Worm (Caenorhabditis elegans) whole organism, L4 larva: ENCODE data around the gene F45D3.1.

Source experiments
- F10B5.3 ChIP-seq: sonication (generic microtip); optimal IDR thresholded peaks from 2 replicates; lab custom pipeline; 2016; ENCODE audit warnings: mild to moderate bottlenecking, missing genetic modification characterization, missing compliant biosample characterization
- F49E8.2 ChIP-seq: sonication (generic microtip); optimal IDR thresholded peaks from 2 replicates; lab custom pipeline; 2016; ENCODE audit warnings: missing compliant biosample characterization, mild to moderate bottlenecking, missing genetic modification characterization, borderline replicate concordance
- ceh-82 ChIP-seq: sonication (generic microtip); optimal IDR thresholded peaks from 2 replicates; lab custom pipeline; 2017; ENCODE audit warnings: missing biosample characterization, missing genetic modification characterization
- cey-2 ChIP-seq: sonication (generic microtip); optimal IDR thresholded peaks from 3 replicates; lab custom pipeline; 2017; ENCODE audit warnings: missing genetic modification characterization, mild to moderate bottlenecking, missing compliant biosample characterization, antibody characterized with exemption, borderline replicate concordance; ENCODE audit not compliant: insufficient read depth
- daf-12 ChIP-seq: fragments of 150-350 bp; optimal IDR thresholded peaks from 2 replicates; lab custom pipeline; 2014; ENCODE audit warnings: missing biosample characterization, missing genetic modification reagents, missing genetic modification characterization
- mdl-1 ChIP-seq, 2 experiments: fragments of 150-350 bp in 1 of 2; sonication (generic microtip) in 1 of 2; optimal IDR thresholded peaks; 2 replicates each; lab custom pipeline; 2014 to 2017; ENCODE audit warnings: missing biosample characterization in 2 of 2, missing genetic modification characterization in 2 of 2
- mxl-3 ChIP-seq: fragments of 200-800 bp; sonication (Bioruptor generic); optimal IDR thresholded peaks from 2 replicates; lab custom pipeline; 2018; ENCODE audit warnings: mild to moderate bottlenecking, missing genetic modification characterization, missing compliant biosample characterization
- nhr-11 ChIP-seq: fragments of 150-350 bp; optimal IDR thresholded peaks from 2 replicates; lab custom pipeline; 2014; ENCODE audit warnings: missing biosample characterization, missing genetic modification characterization
- nhr-237 ChIP-seq: sonication (generic microtip); optimal IDR thresholded peaks from 2 replicates; lab custom pipeline; 2017; ENCODE audit warnings: missing biosample characterization, missing genetic modification characterization
- nhr-28 ChIP-seq: fragments of 150-350 bp; optimal IDR thresholded peaks from 2 replicates; lab custom pipeline; 2014; ENCODE audit warnings: missing biosample characterization, missing genetic modification characterization
- nhr-48 ChIP-seq: sonication (generic microtip); optimal IDR thresholded peaks from 2 replicates; lab custom pipeline; 2016; ENCODE audit warnings: mild to moderate bottlenecking, missing genetic modification characterization, missing compliant biosample characterization
- nhr-77 ChIP-seq: fragments of 150-350 bp; optimal IDR thresholded peaks from 2 replicates; lab custom pipeline; 2014; ENCODE audit warnings: missing biosample characterization, missing genetic modification characterization
- php-3 ChIP-seq: fragments of 200-800 bp; sonication (Bioruptor generic); IDR thresholded peaks from 2 replicates; pipeline ENCODE4 v1.3.6; 2022; ENCODE audit warnings: missing genetic modification reagents, missing genetic modification characterization, missing compliant biosample characterization
- unc-62 ChIP-seq, 3 experiments: fragments of 150-350 bp in 1 of 3; sonication (generic microtip); optimal IDR thresholded peaks in 2 of 3; peaks in 1 of 3; 1 replicate in 1 of 3; 2 replicates in 2 of 3; lab custom pipeline; 2014 to 2017; ENCODE audit warnings: missing biosample characterization in 3 of 3, missing genetic modification characterization in 3 of 3, missing genetic modification reagents in 3 of 3, missing genotype in 1 of 3

DNA sequence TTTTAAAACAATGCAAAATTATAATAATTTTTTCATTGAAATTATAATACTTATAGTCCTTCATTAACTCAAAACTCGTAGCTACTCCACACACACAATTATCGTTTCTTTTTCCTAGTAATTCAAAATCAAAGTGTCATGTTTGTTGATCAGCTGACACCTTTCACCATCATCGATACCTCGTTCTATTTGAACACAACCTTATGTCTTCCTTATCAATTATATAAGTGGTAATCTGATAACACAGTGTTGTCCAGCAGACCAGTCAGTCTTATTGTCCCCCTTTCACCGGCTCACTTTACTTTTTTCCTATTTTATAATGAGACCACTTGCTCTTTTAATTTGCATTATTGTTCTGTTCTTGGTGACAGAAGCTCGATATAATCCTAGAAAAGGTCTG lies 14.1 kb upstream of the F45D3.1 start, which contains the start of the genes T28H10.2 and lgmn-1:
- TF ChIP-seq mdl-1 (tag; optimal IDR thresholded peaks at IDR 0.05; lab: Kevin White, UChicago) = no peak
- TF ChIP-seq daf-12 (tag; lab: Kevin White, UChicago) = no peak
- TF ChIP-seq nhr-11 (tag; lab: Kevin White, UChicago) = no peak
- TF ChIP-seq ceh-82 (tag; lab: Kevin White, UChicago) = no peak
- 0 out of 2 replicates have a peak, but pooled peaks have one; percentile 28 for TF ChIP-seq php-3 (GFP tag; lab: Robert Waterston, UW)
- peak; percentile 69 for TF ChIP-seq nhr-77 (tag; lab: Kevin White, UChicago)
- TF ChIP-seq mxl-3 (GFP tag; lab: Kevin White, UChicago) = no peak
- TF ChIP-seq nhr-28 (tag; lab: Kevin White, UChicago) = peak; percentile 91
- peak; percentile 17 for TF ChIP-seq nhr-48 (tag; lab: Kevin White, UChicago)
- TF ChIP-seq unc-62 (GFP tag; optimal IDR thresholded peaks at IDR 0.05 in 1 of 2; lab: Kevin White, UChicago) = no peak
- TF ChIP-seq unc-62 (tag; optimal IDR thresholded peaks at IDR 0.05; lab: Kevin White, UChicago) = no peak
- no peak for TF ChIP-seq nhr-237
- no peak for TF ChIP-seq cey-2 (tag; lab: Kevin White, UChicago)
- no peak for TF ChIP-seq F10B5.3 (tag; lab: Kevin White, UChicago)
- TF ChIP-seq F49E8.2 = no peak
